Fruit fly (Drosophila melanogaster) whole organism, embryonic: Measurements from ENCODE around the gene Hs2st.

ENCODE experiments used
- Abd-B ChIP-seq: fragments of 200-800 bp; sonication (Bioruptor generic); optimal IDR thresholded peaks from 2 replicates; lab custom pipeline; 2018; ENCODE audit warnings: missing biosample characterization, mild to moderate bottlenecking, missing genetic modification characterization, moderate library complexity
- Bgb ChIP-seq: fragments of 200-800 bp; sonication (Bioruptor generic); IDR thresholded peaks from 2 replicates; pipeline ENCODE4 v1.3.6; 2022; ENCODE audit warnings: missing biosample characterization, missing genetic modification characterization; ENCODE audit not compliant: partially characterized antibody
- CG10147 ChIP-seq: fragments of 200-800 bp; sonication (Bioruptor generic); optimal IDR thresholded peaks from 2 replicates; lab custom pipeline; 2019; ENCODE audit warnings: missing biosample characterization, mild to moderate bottlenecking, missing genetic modification characterization, moderate library complexity
- CG10565 ChIP-seq: fragments of 200-800 bp; sonication (Bioruptor generic); optimal IDR thresholded peaks from 3 replicates; lab custom pipeline; 2016; ENCODE audit warnings: missing biosample characterization, mild to moderate bottlenecking, missing genetic modification characterization
- CG12155 ChIP-seq: fragments of 200-800 bp; sonication (Bioruptor generic); optimal IDR thresholded peaks from 3 replicates; lab custom pipeline; 2016; ENCODE audit warnings: missing biosample characterization, missing genetic modification characterization
- CG12299 ChIP-seq: fragments of 200-800 bp; sonication (Bioruptor generic); optimal IDR thresholded peaks from 2 replicates; lab custom pipeline; 2018; ENCODE audit warnings: missing biosample characterization, mild to moderate bottlenecking, missing genetic modification characterization
- CG12769 ChIP-seq: fragments of 200-800 bp; sonication (Bioruptor generic); optimal IDR thresholded peaks from 2 replicates; lab custom pipeline; 2019; ENCODE audit warnings: missing biosample characterization, mild to moderate bottlenecking, missing genetic modification characterization, moderate library complexity
- CG13894 ChIP-seq: fragments of 200-800 bp; sonication (Bioruptor generic); optimal IDR thresholded peaks from 3 replicates; lab custom pipeline; 2018; ENCODE audit warnings: missing biosample characterization, mild to moderate bottlenecking, missing genetic modification characterization, moderate library complexity
- CG14014 ChIP-seq: fragments of 200-800 bp; sonication (Bioruptor generic); IDR thresholded peaks from 2 replicates; pipeline ENCODE4 v1.3.6; 2022; ENCODE audit warnings: missing biosample characterization, missing genetic modification characterization
- CG14710 ChIP-seq: fragments of 200-800 bp; sonication (Bioruptor generic); optimal IDR thresholded peaks from 3 replicates; lab custom pipeline; 2019; ENCODE audit warnings: missing biosample characterization, mild to moderate bottlenecking, missing genetic modification characterization, moderate library complexity
- CG15601 ChIP-seq: fragments of 200-800 bp; sonication (Bioruptor generic); optimal IDR thresholded peaks from 3 replicates; lab custom pipeline; 2019; ENCODE audit warnings: missing biosample characterization, mild to moderate bottlenecking, missing genetic modification characterization, moderate library complexity
- CG18011 ChIP-seq: fragments of 200-800 bp; sonication (Bioruptor generic); optimal IDR thresholded peaks from 2 replicates; lab custom pipeline; 2017; ENCODE audit warnings: missing biosample characterization, missing genetic modification characterization, mild to moderate bottlenecking, moderate library complexity, missing genotype
- CG18599 ChIP-seq: fragments of 200-800 bp; sonication (Bioruptor generic); optimal IDR thresholded peaks from 3 replicates; lab custom pipeline; 2017; ENCODE audit warnings: missing biosample characterization, missing genetic modification characterization, mild to moderate bottlenecking, moderate library complexity, missing genetic modification reagents
- CG3065 ChIP-seq: fragments of 200-800 bp; sonication (Bioruptor generic); optimal IDR thresholded peaks from 2 replicates; lab custom pipeline; 2016; ENCODE audit warnings: missing biosample characterization, missing genetic modification characterization
- CG31224 ChIP-seq: fragments of 200-800 bp; sonication (Bioruptor generic); IDR thresholded peaks from 2 replicates; pipeline ENCODE4 v1.3.6; 2022; ENCODE audit warnings: missing biosample characterization, missing genetic modification characterization
- CG3163 ChIP-seq: fragments of 200-800 bp; sonication (Bioruptor generic); optimal IDR thresholded peaks from 3 replicates; lab custom pipeline; 2016; ENCODE audit warnings: missing biosample characterization, missing genetic modification characterization
- CG6765 ChIP-seq: fragments of 200-800 bp; sonication (Bioruptor generic); optimal IDR thresholded peaks from 3 replicates; lab custom pipeline; 2017; ENCODE audit warnings: missing biosample characterization, mild to moderate bottlenecking, missing genetic modification characterization
- CG7271 ChIP-seq: fragments of 200-800 bp; sonication (Bioruptor generic); optimal IDR thresholded peaks from 2 replicates; lab custom pipeline; 2018; ENCODE audit warnings: missing biosample characterization, mild to moderate bottlenecking, missing genetic modification characterization, moderate library complexity
- CG7372 ChIP-seq: fragments of 200-800 bp; sonication (Bioruptor generic); IDR thresholded peaks from 2 replicates; pipeline ENCODE4 v1.3.6; 2022; ENCODE audit warnings: missing biosample characterization, missing genetic modification characterization
- CG7556 ChIP-seq: fragments of 200-800 bp; sonication (Bioruptor generic); optimal IDR thresholded peaks from 2 replicates; lab custom pipeline; 2017; ENCODE audit warnings: missing biosample characterization, mild to moderate bottlenecking, missing genetic modification characterization
- CrebB ChIP-seq: fragments of 200-800 bp; sonication (Bioruptor generic); optimal IDR thresholded peaks from 3 replicates; lab custom pipeline; 2018; ENCODE audit warnings: missing biosample characterization, mild to moderate bottlenecking, missing genetic modification characterization
- D ChIP-seq, 2 experiments: fragments of 200-800 bp in 1 of 2; fragments of >200 bp in 1 of 2; sonication (Bioruptor generic) in 1 of 2; optimal IDR thresholded peaks; 2 replicates in 1 of 2; 3 replicates in 1 of 2; lab custom pipeline; 2017; ENCODE audit warnings: mild to moderate bottlenecking in 1 of 2, missing biosample characterization in 1 of 2, missing genetic modification characterization in 1 of 2, missing genetic modification reagents in 1 of 2
- D19A ChIP-seq: fragments of 200-800 bp; optimal IDR thresholded peaks from 3 replicates; lab custom pipeline; 2019; ENCODE audit warnings: missing biosample characterization, mild to moderate bottlenecking, missing genetic modification characterization, moderate library complexity
- HHEX ChIP-seq: fragments of 200-800 bp; sonication (Bioruptor generic); optimal IDR thresholded peaks from 3 replicates; lab custom pipeline; 2017; ENCODE audit warnings: missing biosample characterization, mild to moderate bottlenecking, missing genetic modification characterization, missing genetic modification reagents
- Hr39 ChIP-seq: fragments of >200 bp; optimal IDR thresholded peaks from 2 replicates; lab custom pipeline; 2017
- Mrtf ChIP-seq: fragments of 200-800 bp; sonication (Bioruptor generic); IDR thresholded peaks from 3 replicates; pipeline ENCODE4 v1.3.6; 2022; ENCODE audit warnings: missing biosample characterization, missing genetic modification characterization
- NK7.1 ChIP-seq: fragments of 200-800 bp; sonication (Bioruptor generic); optimal IDR thresholded peaks from 3 replicates; lab custom pipeline; 2016; ENCODE audit warnings: missing biosample characterization, missing genetic modification characterization
- Nf-YB ChIP-seq: fragments of 200-800 bp; sonication (Bioruptor generic); optimal IDR thresholded peaks from 3 replicates; lab custom pipeline; 2019; ENCODE audit warnings: missing biosample characterization, mild to moderate bottlenecking, missing genetic modification characterization, moderate library complexity
- Oli ChIP-seq: fragments of 200-800 bp; sonication (Bioruptor generic); optimal IDR thresholded peaks from 2 replicates; lab custom pipeline; 2018; ENCODE audit warnings: missing biosample characterization, mild to moderate bottlenecking, missing genetic modification characterization, moderate library complexity
- Xbp1 ChIP-seq: fragments of 200-800 bp; sonication (Bioruptor generic); optimal IDR thresholded peaks from 3 replicates; lab custom pipeline; 2016; ENCODE audit warnings: missing biosample characterization, mild to moderate bottlenecking, missing genetic modification characterization
- ap ChIP-seq: fragments of 200-800 bp; sonication (Bioruptor generic); IDR thresholded peaks from 2 replicates; pipeline ENCODE4 v1.3.6; 2022; ENCODE audit warnings: missing biosample characterization, missing genetic modification characterization
- br ChIP-seq: fragments of >200 bp; optimal IDR thresholded peaks from 2 replicates; lab custom pipeline; 2017
- corto ChIP-seq: fragments of 200-800 bp; sonication (Bioruptor generic); optimal IDR thresholded peaks from 2 replicates; lab custom pipeline; 2016; ENCODE audit warnings: missing biosample characterization, mild to moderate bottlenecking, missing genetic modification characterization, moderate library complexity
- crol ChIP-seq: fragments of 200-800 bp; sonication (Bioruptor generic); IDR thresholded peaks from 2 replicates; pipeline ENCODE4 v1.3.6; 2022; ENCODE audit warnings: missing biosample characterization, missing genetic modification characterization
- disco-r ChIP-seq: fragments of 200-800 bp; sonication (Bioruptor generic); optimal IDR thresholded peaks from 2 replicates; lab custom pipeline; 2016; ENCODE audit warnings: missing biosample characterization, missing genetic modification characterization
- dm ChIP-seq: fragments of 200-800 bp; sonication (Bioruptor generic); optimal IDR thresholded peaks from 3 replicates; lab custom pipeline; 2016; ENCODE audit warnings: missing biosample characterization, missing genetic modification characterization
- exex ChIP-seq: fragments of 200-800 bp; sonication (Bioruptor generic); optimal IDR thresholded peaks from 4 replicates; lab custom pipeline; 2018; ENCODE audit warnings: missing biosample characterization, mild to moderate bottlenecking, missing genetic modification characterization, moderate library complexity
- fd96Cb ChIP-seq: fragments of 200-800 bp; sonication (Bioruptor generic); optimal IDR thresholded peaks from 2 replicates; lab custom pipeline; 2018; ENCODE audit warnings: missing biosample characterization, mild to moderate bottlenecking, missing genetic modification characterization, moderate library complexity
- gsb ChIP-seq: fragments of 200-800 bp; sonication (Bioruptor generic); IDR thresholded peaks from 2 replicates; pipeline ENCODE4 v1.3.6; 2022; ENCODE audit warnings: missing biosample characterization, missing genetic modification characterization
- gsb-n ChIP-seq: fragments of 200-800 bp; sonication (Bioruptor generic); optimal IDR thresholded peaks from 3 replicates; lab custom pipeline; 2018; ENCODE audit warnings: missing biosample characterization, mild to moderate bottlenecking, missing genetic modification characterization
- ind ChIP-seq: fragments of 200-800 bp; sonication (Bioruptor generic); optimal IDR thresholded peaks from 3 replicates; lab custom pipeline; 2016; ENCODE audit warnings: missing biosample characterization, missing genetic modification characterization
- jigr1 ChIP-seq: fragments of 200-800 bp; sonication (Bioruptor generic); IDR thresholded peaks from 3 replicates; pipeline ENCODE4 v1.3.6; 2022; ENCODE audit warnings: missing biosample characterization, missing genetic modification characterization
- maf-S ChIP-seq: fragments of 200-800 bp; sonication (Bioruptor generic); optimal IDR thresholded peaks from 2 replicates; lab custom pipeline; 2016; ENCODE audit warnings: missing biosample characterization, missing genetic modification characterization
- pho ChIP-seq: fragments of 200-800 bp; sonication (Bioruptor generic); optimal IDR thresholded peaks from 2 replicates; lab custom pipeline; 2016; ENCODE audit warnings: missing biosample characterization, missing genetic modification characterization
- phol ChIP-seq: fragments of 200-800 bp; sonication (Bioruptor generic); optimal IDR thresholded peaks from 3 replicates; lab custom pipeline; 2018; ENCODE audit warnings: missing biosample characterization, mild to moderate bottlenecking, missing genetic modification characterization, moderate library complexity
- psq ChIP-seq: fragments of 200-800 bp; sonication (Bioruptor generic); optimal IDR thresholded peaks from 2 replicates; lab custom pipeline; 2017; ENCODE audit warnings: missing biosample characterization, missing genetic modification characterization
- sisA ChIP-seq: fragments of 200-800 bp; sonication (Bioruptor generic); IDR thresholded peaks from 2 replicates; pipeline ENCODE4 v1.3.6; 2022; ENCODE audit warnings: missing biosample characterization, missing genetic modification characterization
- tap ChIP-seq: fragments of 200-800 bp; optimal IDR thresholded peaks from 3 replicates; lab custom pipeline; 2019; ENCODE audit warnings: missing biosample characterization, mild to moderate bottlenecking, missing genetic modification characterization, moderate library complexity
- trem ChIP-seq: fragments of 200-800 bp; optimal IDR thresholded peaks from 3 replicates; lab custom pipeline; 2019; ENCODE audit warnings: missing biosample characterization, mild to moderate bottlenecking, missing genetic modification characterization, moderate library complexity

Gene Hs2st

dm6 chr2L:19439598-19440230 lies 4.8 kb downstream of the Hs2st start (continued):
- TF ChIP-seq CrebB (tag; lab: Kevin White, UChicago) = peak; percentile 63
- TF ChIP-seq CG7271 (tag; lab: Kevin White, UChicago) = no peak
- no peak for TF ChIP-seq CG6765 (GFP tag; lab: Kevin White, UChicago)
- 0 out of 3 replicates have a peak, but pooled peaks have one; percentile 52 for TF ChIP-seq jigr1
- TF ChIP-seq CG31224 = peak; percentile 22; the same call in 1 of the 2 replicates
- TF ChIP-seq Oli (tag; lab: Kevin White, UChicago) = peak; percentile 86
- peak; percentile 74 for TF ChIP-seq phol (tag; lab: Kevin White, UChicago)
- no peak for TF ChIP-seq corto (GFP tag; lab: Kevin White, UChicago)
- TF ChIP-seq disco-r (GFP tag; lab: Kevin White, UChicago) = peak; percentile 41
- peak; percentile 40 for TF ChIP-seq Nf-YB (GFP tag; lab: Kevin White, UChicago)
- TF ChIP-seq CG12299 (tag; lab: Kevin White, UChicago) = peak; percentile 81
- TF ChIP-seq CG12769 = peak; percentile 99
- peak; percentile 73 for TF ChIP-seq sisA (GFP tag; lab: Robert Waterston, UW)
- TF ChIP-seq dm = peak; percentile 25
- TF ChIP-seq crol (GFP tag; lab: Robert Waterston, UW) = peak; percentile 10; the same call in 1 of the 2 replicates
- TF ChIP-seq NK7.1 (GFP tag; lab: Kevin White, UChicago) = peak; percentile 66
- TF ChIP-seq ind (GFP tag; lab: Kevin White, UChicago) = peak; percentile 77
- peak; percentile 58; the same call in 1 of the 2 replicates for TF ChIP-seq CG7372 (GFP tag; lab: Robert Waterston, UW)
- peak; percentile 77 for TF ChIP-seq CG3065 (GFP tag; lab: Kevin White, UChicago)
- peak; percentile 58 for TF ChIP-seq Abd-B (GFP tag; lab: Kevin White, UChicago)
- peak; percentile 52 for TF ChIP-seq gsb (GFP tag; lab: Robert Waterston, UW)
- peak; percentile 25 for TF ChIP-seq exex
- TF ChIP-seq CG3163 (GFP tag; lab: Kevin White, UChicago) = peak; percentile 48
- TF ChIP-seq fd96Cb = peak; percentile 74
- peak; percentile 86 for TF ChIP-seq pho (GFP tag; lab: Kevin White, UChicago)
- TF ChIP-seq Mrtf (GFP tag; lab: Robert Waterston, UW) = peak; percentile 61; the same call in 2 of the 3 replicates
- TF ChIP-seq tap (tag; lab: Kevin White, UChicago) = peak; percentile 72
- TF ChIP-seq D (optimal IDR thresholded peaks at IDR 0.05; lab: Kevin White, UChicago) = no peak
- TF ChIP-seq D (GFP tag; optimal IDR thresholded peaks at IDR 0.05; lab: Kevin White, UChicago) = peak; percentile 66
- TF ChIP-seq psq (GFP tag; lab: Kevin White, UChicago) = peak; percentile 31
- peak; percentile 75 for TF ChIP-seq CG14014
- no peak for TF ChIP-seq Bgb (GFP tag; lab: Robert Waterston, UW)
- peak; percentile 65 for TF ChIP-seq trem (tag; lab: Kevin White, UChicago)
- no peak for TF ChIP-seq CG13894 (tag; lab: Kevin White, UChicago)
- TF ChIP-seq CG14710 (tag; lab: Kevin White, UChicago) = peak; percentile 14
- TF ChIP-seq CG10147 (GFP tag; lab: Kevin White, UChicago) = peak; percentile 56
- TF ChIP-seq CG7556 (GFP tag; lab: Kevin White, UChicago) = peak; percentile 81
- no peak for TF ChIP-seq Hr39
- TF ChIP-seq CG10565 = no peak
- TF ChIP-seq D19A (tag; lab: Kevin White, UChicago) = peak; percentile 65
- TF ChIP-seq CG12155 = peak; percentile 62
- peak; percentile 75 for TF ChIP-seq HHEX
- peak; percentile 94 for TF ChIP-seq CG18011 (GFP tag; lab: Kevin White, UChicago)
- peak; percentile 94 for TF ChIP-seq Xbp1 (GFP tag; lab: Kevin White, UChicago)
- no peak for TF ChIP-seq br (lab: Kevin White, UChicago)
- TF ChIP-seq ap (GFP tag; lab: Robert Waterston, UW) = 0 out of 2 replicates have a peak, but pooled peaks have one; percentile 49
- TF ChIP-seq gsb-n = peak; percentile 89
- TF ChIP-seq CG18599 (GFP tag; lab: Kevin White, UChicago) = peak; percentile 77
- peak; percentile 93 for TF ChIP-seq CG15601 (tag; lab: Kevin White, UChicago)
- peak; percentile 89 for TF ChIP-seq maf-S (GFP tag; lab: Kevin White, UChicago)
